Worm (Caenorhabditis elegans) whole organism, young adult: ENCODE measurements around the gene C05D11.13.

Experiments
- C06A6.2 ChIP-seq: fragments of 200-800 bp; sonication (Bioruptor generic); conservative IDR thresholded peaks from 2 replicates; pipeline ENCODE4 v1.3.6; 2022; ENCODE audit warnings: missing genetic modification characterization, missing compliant biosample characterization
- F23B12.7 ChIP-seq: sonication (generic microtip); optimal IDR thresholded peaks from 2 replicates; lab custom pipeline; 2017; ENCODE audit warnings: missing genetic modification characterization, mild to moderate bottlenecking, missing compliant biosample characterization, antibody characterized with exemption, moderate library complexity; ENCODE audit not compliant: insufficient read depth
- F37B4.10 ChIP-seq: fragments of 200-800 bp; sonication (Bioruptor generic); IDR thresholded peaks from 2 replicates; pipeline ENCODE4 v1.3.6; 2022; ENCODE audit warnings: missing genetic modification characterization, missing compliant biosample characterization
- F55B11.4 ChIP-seq: sonication (generic microtip); optimal IDR thresholded peaks from 2 replicates; lab custom pipeline; 2016; ENCODE audit warnings: missing compliant biosample characterization, missing genetic modification characterization, borderline replicate concordance; ENCODE audit not compliant: insufficient read depth
- Y56A3A.18 ChIP-seq: fragments of 200-800 bp; sonication (Bioruptor generic); IDR thresholded peaks from 2 replicates; pipeline ENCODE4 v1.3.6; 2022; ENCODE audit warnings: missing genetic modification reagents, missing genetic modification characterization, missing compliant biosample characterization
- ZK185.1 ChIP-seq: sonication (generic microtip); optimal IDR thresholded peaks from 2 replicates; lab custom pipeline; 2016; ENCODE audit warnings: mild to moderate bottlenecking, missing genetic modification characterization, missing compliant biosample characterization; ENCODE audit not compliant: poor library complexity, severe bottlenecking
- aptf-3 ChIP-seq: fragments of 200-800 bp; sonication (Bioruptor generic); IDR thresholded peaks from 2 replicates; pipeline ENCODE4 v1.3.6; 2022; ENCODE audit warnings: missing genetic modification characterization, missing compliant biosample characterization
- attf-6 ChIP-seq: fragments of 200-800 bp; sonication (Bioruptor generic); IDR thresholded peaks from 2 replicates; pipeline ENCODE4 v1.3.6; 2022; ENCODE audit warnings: missing genetic modification reagents, missing genetic modification characterization, missing compliant biosample characterization
- bed-2 ChIP-seq: fragments of 200-800 bp; sonication (Bioruptor generic); IDR thresholded peaks from 2 replicates; pipeline ENCODE4 v1.3.6; 2022; ENCODE audit warnings: missing genetic modification reagents, missing genetic modification characterization, missing compliant biosample characterization
- ccch-3 ChIP-seq: fragments of 200-800 bp; sonication (Bioruptor generic); optimal IDR thresholded peaks from 2 replicates; lab custom pipeline; 2018; ENCODE audit warnings: mild to moderate bottlenecking, missing genetic modification characterization, missing compliant biosample characterization
- cebp-1 ChIP-seq, 2 experiments: fragments of 200-800 bp in 1 of 2; sonication (Bioruptor generic) in 1 of 2; sonication (generic microtip) in 1 of 2; IDR thresholded peaks in 1 of 2; optimal IDR thresholded peaks in 1 of 2; 2 replicates each; pipeline versions ENCODE4 v1.3.6 to Lab custom; 2017 to 2022; ENCODE audit warnings: missing compliant biosample characterization in 2 of 2, missing genetic modification characterization in 2 of 2, mild to moderate bottlenecking in 1 of 2, missing genetic modification reagents in 1 of 2, moderate library complexity in 1 of 2
- ceh-27 ChIP-seq: fragments of 200-800 bp; sonication (Bioruptor generic); optimal IDR thresholded peaks from 2 replicates; lab custom pipeline; 2018; ENCODE audit warnings: mild to moderate bottlenecking, missing genetic modification characterization, moderate library complexity, missing compliant biosample characterization
- die-1 ChIP-seq: sonication (generic microtip); optimal IDR thresholded peaks from 2 replicates; lab custom pipeline; 2016; ENCODE audit warnings: missing genotype, mild to moderate bottlenecking, missing genetic modification characterization, missing compliant biosample characterization
- dox-1 ChIP-seq: fragments of 200-800 bp; sonication (Bioruptor generic); IDR thresholded peaks from 2 replicates; pipeline ENCODE4 v1.3.6; 2022; ENCODE audit warnings: missing genetic modification reagents, missing genetic modification characterization, missing compliant biosample characterization
- dpl-1 ChIP-seq: fragments of 150-350 bp; optimal IDR thresholded peaks from 2 replicates; lab custom pipeline; 2014; ENCODE audit warnings: missing biosample characterization, missing genetic modification reagents, missing genetic modification characterization
- efl-1 ChIP-seq: fragments of 150-350 bp; optimal IDR thresholded peaks from 2 replicates; lab custom pipeline; 2014; ENCODE audit warnings: missing biosample characterization, missing genetic modification reagents, missing genetic modification characterization
- egl-44 ChIP-seq: fragments of 200-800 bp; sonication (Bioruptor generic); IDR thresholded peaks from 2 replicates; pipeline ENCODE4 v1.3.6; 2022; ENCODE audit warnings: missing genetic modification reagents, missing genetic modification characterization, missing compliant biosample characterization
- ekl-4 ChIP-seq: fragments of 200-800 bp; sonication (Bioruptor generic); IDR thresholded peaks from 2 replicates; pipeline ENCODE4 v1.3.6; 2022; ENCODE audit warnings: missing genetic modification reagents, missing genetic modification characterization, missing compliant biosample characterization
- ets-4 ChIP-seq: fragments of 200-800 bp; sonication (Bioruptor generic); optimal IDR thresholded peaks from 2 replicates; lab custom pipeline; 2018; ENCODE audit warnings: mild to moderate bottlenecking, missing genetic modification characterization, missing compliant biosample characterization
- hmg-20 ChIP-seq: fragments of 200-800 bp; sonication (Bioruptor generic); IDR thresholded peaks from 2 replicates; pipeline ENCODE4 v1.3.6; 2022; ENCODE audit warnings: missing genetic modification reagents, missing genetic modification characterization, missing compliant biosample characterization
- hrde-1 ChIP-seq: sonication (generic microtip); optimal IDR thresholded peaks from 2 replicates; lab custom pipeline; 2016; ENCODE audit warnings: missing genetic modification characterization, mild to moderate bottlenecking, missing compliant biosample characterization, moderate library complexity, missing genotype, missing genetic modification reagents, borderline replicate concordance
- hsf-1 ChIP-seq: fragments of 200-800 bp; sonication (Bioruptor generic); IDR thresholded peaks from 2 replicates; pipeline ENCODE4 v1.3.6; 2022; ENCODE audit warnings: missing genetic modification reagents, missing genetic modification characterization, missing compliant biosample characterization
- lag-1 ChIP-seq: fragments of 200-800 bp; sonication (Bioruptor generic); IDR thresholded peaks from 2 replicates; pipeline ENCODE4 v1.3.6; 2022; ENCODE audit warnings: missing genetic modification reagents, missing genetic modification characterization, missing compliant biosample characterization
- lin-54 ChIP-seq: fragments of 200-800 bp; sonication (Bioruptor generic); optimal IDR thresholded peaks from 2 replicates; lab custom pipeline; 2018; ENCODE audit warnings: mild to moderate bottlenecking, missing genetic modification characterization, missing compliant biosample characterization
- lsl-1 ChIP-seq: fragments of 200-800 bp; sonication (Bioruptor generic); optimal IDR thresholded peaks from 2 replicates; lab custom pipeline; 2018; ENCODE audit warnings: mild to moderate bottlenecking, missing genetic modification characterization, moderate library complexity, missing compliant biosample characterization
- lsy-27 ChIP-seq: sonication (generic microtip); optimal IDR thresholded peaks from 2 replicates; lab custom pipeline; 2017; ENCODE audit warnings: missing genetic modification characterization, mild to moderate bottlenecking, missing compliant biosample characterization, antibody characterized with exemption, missing genotype, borderline replicate concordance; ENCODE audit not compliant: insufficient read depth
- madf-10 ChIP-seq: sonication (generic microtip); optimal IDR thresholded peaks from 2 replicates; lab custom pipeline; 2016; ENCODE audit warnings: mild to moderate bottlenecking, missing genetic modification characterization, missing compliant biosample characterization
- madf-3 ChIP-seq: fragments of 200-800 bp; sonication (Bioruptor generic); IDR thresholded peaks from 2 replicates; pipeline ENCODE4 v1.3.6; 2022; ENCODE audit warnings: missing genetic modification reagents, missing genetic modification characterization, missing compliant biosample characterization
- mcd-1 ChIP-seq: fragments of 200-800 bp; sonication (Bioruptor generic); IDR thresholded peaks from 2 replicates; pipeline ENCODE4 v1.3.6; 2022; ENCODE audit warnings: missing genetic modification reagents, missing genetic modification characterization, missing compliant biosample characterization
- mes-4 ChIP-seq: sonication (generic microtip); optimal IDR thresholded peaks from 2 replicates; lab custom pipeline; 2016; ENCODE audit warnings: missing genotype, missing genetic modification characterization, missing compliant biosample characterization
- mxl-1 ChIP-seq: sonication (generic microtip); optimal IDR thresholded peaks from 2 replicates; lab custom pipeline; 2016; ENCODE audit warnings: missing genetic modification characterization, missing compliant biosample characterization
- nhr-120 ChIP-seq: fragments of 200-800 bp; sonication (Bioruptor generic); IDR thresholded peaks from 2 replicates; pipeline ENCODE4 v1.3.6; 2022; ENCODE audit warnings: missing genetic modification characterization, missing compliant biosample characterization
- nhr-27 ChIP-seq: fragments of 200-800 bp; sonication (Bioruptor generic); optimal IDR thresholded peaks from 2 replicates; lab custom pipeline; 2018; ENCODE audit warnings: mild to moderate bottlenecking, missing genetic modification characterization, moderate library complexity, missing compliant biosample characterization
- nhr-90 ChIP-seq: sonication (generic microtip); optimal IDR thresholded peaks from 2 replicates; lab custom pipeline; 2016; ENCODE audit warnings: missing genotype, mild to moderate bottlenecking, missing genetic modification characterization, missing compliant biosample characterization
- snpc-1.1 ChIP-seq: sonication (generic microtip); optimal IDR thresholded peaks from 2 replicates; lab custom pipeline; 2017; ENCODE audit warnings: missing genetic modification characterization, mild to moderate bottlenecking, missing compliant biosample characterization, antibody characterized with exemption, moderate library complexity, missing genotype, missing genetic modification reagents; ENCODE audit not compliant: insufficient read depth
- tbx-9 ChIP-seq: sonication (generic microtip); optimal IDR thresholded peaks from 2 replicates; lab custom pipeline; 2016; ENCODE audit warnings: borderline replicate concordance, missing genetic modification characterization, inconsistent platforms, missing compliant biosample characterization
- unc-130 ChIP-seq: sonication (generic microtip); optimal IDR thresholded peaks from 2 replicates; lab custom pipeline; 2016; ENCODE audit warnings: missing genetic modification reagents, missing genetic modification characterization, missing compliant biosample characterization
- ztf-22 ChIP-seq: fragments of 200-800 bp; sonication (Bioruptor generic); optimal IDR thresholded peaks from 2 replicates; lab custom pipeline; 2018; ENCODE audit warnings: mild to moderate bottlenecking, missing genetic modification characterization, moderate library complexity, missing compliant biosample characterization
- ztf-25 ChIP-seq: fragments of 200-800 bp; sonication (Bioruptor generic); IDR thresholded peaks from 2 replicates; pipeline ENCODE4 v1.3.6; 2022; ENCODE audit warnings: missing genetic modification reagents, missing genetic modification characterization, missing compliant biosample characterization
- ztf-26 ChIP-seq: sonication (generic microtip); optimal IDR thresholded peaks from 2 replicates; lab custom pipeline; 2017; ENCODE audit warnings: missing genetic modification characterization, missing compliant biosample characterization
- ztf-28 ChIP-seq: fragments of 200-800 bp; sonication (Bioruptor generic); IDR thresholded peaks from 2 replicates; pipeline ENCODE4 v1.3.6; 2022; ENCODE audit warnings: missing genetic modification reagents, missing genetic modification characterization, missing compliant biosample characterization

The C05D11.13 gene

ce11 chrIII:6479439-6479838 lies 35.1 kb upstream of the C05D11.13 start:
- TF ChIP-seq madf-3 (no peak), ztf-28 (GFP tag; lab: Robert Waterston, UW) (no peak), F55B11.4 (tag; lab: Kevin White, UChicago) (no peak), nhr-27 (tag; lab: Kevin White, UChicago) (no peak), ztf-22 (GFP tag; lab: Kevin White, UChicago) (no peak), dpl-1 (no peak), ccch-3 (GFP tag; lab: Kevin White, UChicago) (no peak), snpc-1.1 (tag; lab: Kevin White, UChicago) (no peak), unc-130 (GFP tag; lab: Kevin White, UChicago) (no peak), attf-6 (GFP tag; lab: Robert Waterston, UW) (no peak), nhr-90 (no peak), tbx-9 (tag; lab: Kevin White, UChicago) (no peak), cebp-1 (GFP tag; IDR thresholded peaks at IDR 0.05; lab: Robert Waterston, UW) (no peak), cebp-1 (tag; optimal IDR thresholded peaks at IDR 0.05; lab: Kevin White, UChicago) (no peak), egl-44 (GFP tag; lab: Robert Waterston, UW) (no peak), ZK185.1 (tag; lab: Kevin White, UChicago) (no peak), ekl-4 (GFP tag; lab: Robert Waterston, UW) (no peak), dox-1 (GFP tag; lab: Robert Waterston, UW) (no peak)
- TF ChIP-seq, all 124 proteins: peak for 0

ce11 chrIII:6478256-6479004 lies 34.0 kb upstream of the C05D11.13 start, which contains the start of gene zip-8:
zip-8 (plus strand) TSS chrIII:6478955.
- TF ChIP-seq nhr-120 (GFP tag; lab: Robert Waterston, UW): no peak
- no peak for TF ChIP-seq lsy-27 (tag; lab: Kevin White, UChicago)
- TF ChIP-seq lin-54: no peak
- TF ChIP-seq mcd-1 (GFP tag; lab: Robert Waterston, UW): no peak
- TF ChIP-seq egl-44 (GFP tag; lab: Robert Waterston, UW): no peak
- TF ChIP-seq F37B4.10: no peak
- no peak for TF ChIP-seq dpl-1
- no peak for TF ChIP-seq mxl-1
- no peak for TF ChIP-seq ets-4
- TF ChIP-seq efl-1 (GFP tag; lab: Kevin White, UChicago): no peak
- no peak for TF ChIP-seq snpc-1.1 (tag; lab: Kevin White, UChicago)
- no peak for TF ChIP-seq lag-1
- TF ChIP-seq F23B12.7: no peak
- TF ChIP-seq mes-4: no peak
- TF ChIP-seq Y56A3A.18: no peak
- no peak for TF ChIP-seq ceh-27
- TF ChIP-seq ztf-26: no peak
- TF ChIP-seq hrde-1: no peak

DNA sequence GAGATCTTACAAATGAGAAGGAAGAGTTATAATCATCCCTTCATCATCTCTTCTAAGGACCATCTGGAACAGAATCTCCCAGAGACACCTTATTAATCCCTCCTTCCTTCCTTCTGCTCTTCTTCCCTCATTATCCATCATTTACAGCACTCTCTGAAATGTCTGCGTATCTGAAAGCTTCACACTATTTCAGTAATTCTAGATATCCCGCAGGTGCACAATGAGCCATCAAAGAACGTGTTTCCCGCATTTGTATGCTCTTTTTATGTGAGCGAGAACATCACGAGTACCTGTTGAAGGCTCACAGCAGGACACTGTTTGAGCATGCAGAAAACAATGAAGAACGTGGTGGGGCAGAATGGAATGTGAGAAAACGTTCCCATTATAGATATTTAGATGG lies 32.0 kb upstream of the C05D11.13 start:
- TF ChIP-seq hsf-1 (GFP tag; lab: Robert Waterston, UW): no peak
- TF ChIP-seq ztf-25 (GFP tag; lab: Robert Waterston, UW): no peak
- TF ChIP-seq lsl-1 (GFP tag; lab: Kevin White, UChicago): no peak
- no peak for TF ChIP-seq bed-2
- no peak for TF ChIP-seq hmg-20 (GFP tag; lab: Robert Waterston, UW)
- no peak for TF ChIP-seq aptf-3
- TF ChIP-seq madf-10: no peak
- TF ChIP-seq snpc-1.1 (tag; lab: Kevin White, UChicago): no peak
- TF ChIP-seq C06A6.2: no peak
- no peak for TF ChIP-seq die-1
- TF ChIP-seq, all 124 proteins: peak for 0
